Worm (Caenorhabditis elegans): ENCODE data around the gene unc-44.

ce11 chrIV:5949964-5950363, 25.4 kb upstream of the unc-44 start:
- TF ChIP-seq nhr-12 (tag; optimal IDR thresholded peaks at IDR 0.05) = no peak
- TF ChIP-seq snpc-4 (tag; optimal IDR thresholded peaks at IDR 0.05) = no peak

Measured in whole organism, L2 larva.